Worm (Caenorhabditis elegans) whole organism, midembryonic: ENCODE data around the gene tbc-8.

Experiments
- T22C8.4 ChIP-seq: fragments of 200-800 bp; sonication (Bioruptor generic); IDR thresholded peaks from 2 replicates; pipeline ENCODE4 v1.3.6; 2022; ENCODE audit warnings: missing genetic modification characterization, missing compliant biosample characterization
- flt-1 ChIP-seq: fragments of 200-800 bp; sonication (Bioruptor generic); IDR thresholded peaks from 2 replicates; pipeline ENCODE4 v1.3.6; 2022; ENCODE audit warnings: missing genetic modification characterization, missing compliant biosample characterization
- med-1 ChIP-seq: sonication (generic microtip); optimal IDR thresholded peaks from 2 replicates; lab custom pipeline; 2017; ENCODE audit warnings: missing genetic modification characterization, mild to moderate bottlenecking, missing compliant biosample characterization, antibody characterized with exemption, missing genetic modification reagents; ENCODE audit not compliant: insufficient read depth
- ztf-29 ChIP-seq: fragments of 200-800 bp; sonication (Bioruptor generic); IDR thresholded peaks from 2 replicates; pipeline ENCODE4 v1.3.6; 2022; ENCODE audit warnings: missing genetic modification reagents, missing genetic modification characterization, missing compliant biosample characterization

- TF ChIP-seq T22C8.4 (GFP tag; lab: Robert Waterston, UW) (no peak), flt-1 (GFP tag; lab: Robert Waterston, UW) (no peak), med-1 (no peak), ztf-29 (no peak)
These were observed 32.2 kb upstream of the tbc-8 start, which contains the start of gene T07C4.12 for ce11 chrIII:10332560-10332959.
